Worm (Caenorhabditis elegans) whole organism, young adult: ENCODE results near the gene irk-1.

Experiments
- B0019.2 ChIP-seq: fragments of 200-800 bp; sonication (Bioruptor generic); conservative IDR thresholded peaks from 2 replicates; pipeline ENCODE4 v1.3.6; 2022; ENCODE audit warnings: missing genetic modification reagents, missing genetic modification characterization, missing compliant biosample characterization
- B0261.1 ChIP-seq: sonication (generic microtip); optimal IDR thresholded peaks from 2 replicates; lab custom pipeline; 2016; ENCODE audit warnings: mild to moderate bottlenecking, missing genetic modification characterization, moderate library complexity, missing compliant biosample characterization
- B0336.3 ChIP-seq: fragments of 200-800 bp; sonication (Bioruptor generic); IDR thresholded peaks from 2 replicates; pipeline ENCODE4 v1.3.6; 2022; ENCODE audit warnings: missing genetic modification characterization, missing compliant biosample characterization
- C06A6.2 ChIP-seq: fragments of 200-800 bp; sonication (Bioruptor generic); conservative IDR thresholded peaks from 2 replicates; pipeline ENCODE4 v1.3.6; 2022; ENCODE audit warnings: missing genetic modification characterization, missing compliant biosample characterization
- C17E4.6 ChIP-seq: fragments of 200-800 bp; sonication (Bioruptor generic); IDR thresholded peaks from 2 replicates; pipeline ENCODE4 v1.3.6; 2022; ENCODE audit warnings: missing genetic modification reagents, missing genetic modification characterization, missing compliant biosample characterization
- D2030.7 ChIP-seq: fragments of 200-800 bp; sonication (Bioruptor generic); IDR thresholded peaks from 2 replicates; pipeline ENCODE4 v1.3.6; 2022; ENCODE audit warnings: missing genetic modification reagents, missing genetic modification characterization, missing compliant biosample characterization
- F39B2.1 ChIP-seq: fragments of 200-800 bp; sonication (Bioruptor generic); IDR thresholded peaks from 2 replicates; pipeline ENCODE4 v1.3.6; 2022; ENCODE audit warnings: missing genetic modification reagents, missing genetic modification characterization, missing compliant biosample characterization
- F49E8.2 ChIP-seq: sonication (generic microtip); optimal IDR thresholded peaks from 3 replicates; lab custom pipeline; 2017; ENCODE audit warnings: missing genetic modification characterization, mild to moderate bottlenecking, missing compliant biosample characterization, antibody characterized with exemption, moderate library complexity; ENCODE audit not compliant: insufficient read depth
- F52B5.7 ChIP-seq: sonication (generic microtip); optimal IDR thresholded peaks from 2 replicates; lab custom pipeline; 2016; ENCODE audit warnings: mild to moderate bottlenecking, missing genetic modification characterization, missing compliant biosample characterization
- Y53G8AR.9 ChIP-seq: fragments of 200-800 bp; sonication (Bioruptor generic); conservative IDR thresholded peaks from 2 replicates; pipeline ENCODE4 v1.3.6; 2022; ENCODE audit warnings: missing genetic modification reagents, missing genetic modification characterization, missing compliant biosample characterization
- Y56A3A.18 ChIP-seq: fragments of 200-800 bp; sonication (Bioruptor generic); IDR thresholded peaks from 2 replicates; pipeline ENCODE4 v1.3.6; 2022; ENCODE audit warnings: missing genetic modification reagents, missing genetic modification characterization, missing compliant biosample characterization
- aptf-2 ChIP-seq: fragments of 200-800 bp; sonication (Bioruptor generic); conservative IDR thresholded peaks from 2 replicates; pipeline ENCODE4 v1.3.6; 2022; ENCODE audit warnings: missing genetic modification reagents, missing genetic modification characterization, missing compliant biosample characterization
- athp-1 ChIP-seq: sonication (generic microtip); optimal IDR thresholded peaks from 2 replicates; lab custom pipeline; 2017; ENCODE audit warnings: mild to moderate bottlenecking, missing genetic modification characterization, missing compliant biosample characterization
- attf-5 ChIP-seq: fragments of 200-800 bp; sonication (Bioruptor generic); optimal IDR thresholded peaks from 2 replicates; lab custom pipeline; 2018; ENCODE audit warnings: mild to moderate bottlenecking, missing genetic modification characterization, missing compliant biosample characterization
- attf-6 ChIP-seq: fragments of 200-800 bp; sonication (Bioruptor generic); IDR thresholded peaks from 2 replicates; pipeline ENCODE4 v1.3.6; 2022; ENCODE audit warnings: missing genetic modification reagents, missing genetic modification characterization, missing compliant biosample characterization
- ceh-27 ChIP-seq: fragments of 200-800 bp; sonication (Bioruptor generic); optimal IDR thresholded peaks from 2 replicates; lab custom pipeline; 2018; ENCODE audit warnings: mild to moderate bottlenecking, missing genetic modification characterization, moderate library complexity, missing compliant biosample characterization
- die-1 ChIP-seq: sonication (generic microtip); optimal IDR thresholded peaks from 2 replicates; lab custom pipeline; 2016; ENCODE audit warnings: missing genotype, mild to moderate bottlenecking, missing genetic modification characterization, missing compliant biosample characterization
- dpl-1 ChIP-seq: fragments of 150-350 bp; optimal IDR thresholded peaks from 2 replicates; lab custom pipeline; 2014; ENCODE audit warnings: missing biosample characterization, missing genetic modification reagents, missing genetic modification characterization
- efl-1 ChIP-seq: fragments of 150-350 bp; optimal IDR thresholded peaks from 2 replicates; lab custom pipeline; 2014; ENCODE audit warnings: missing biosample characterization, missing genetic modification reagents, missing genetic modification characterization
- egl-44 ChIP-seq: fragments of 200-800 bp; sonication (Bioruptor generic); IDR thresholded peaks from 2 replicates; pipeline ENCODE4 v1.3.6; 2022; ENCODE audit warnings: missing genetic modification reagents, missing genetic modification characterization, missing compliant biosample characterization
- ekl-4 ChIP-seq: fragments of 200-800 bp; sonication (Bioruptor generic); IDR thresholded peaks from 2 replicates; pipeline ENCODE4 v1.3.6; 2022; ENCODE audit warnings: missing genetic modification reagents, missing genetic modification characterization, missing compliant biosample characterization
- fkh-3 ChIP-seq: sonication (generic microtip); optimal IDR thresholded peaks from 2 replicates; lab custom pipeline; 2016; ENCODE audit warnings: mild to moderate bottlenecking, missing genetic modification characterization, missing compliant biosample characterization
- hlh-12 ChIP-seq: sonication (generic microtip); optimal IDR thresholded peaks from 2 replicates; lab custom pipeline; 2016; ENCODE audit warnings: missing genetic modification characterization, missing compliant biosample characterization
- let-607 ChIP-seq, 2 experiments: fragments of 200-800 bp in 1 of 2; sonication (Bioruptor generic) in 1 of 2; sonication (generic microtip) in 1 of 2; optimal IDR thresholded peaks; 2 replicates each; lab custom pipeline; 2016 to 2018; ENCODE audit warnings: mild to moderate bottlenecking in 2 of 2, missing compliant biosample characterization in 2 of 2, missing genetic modification characterization in 2 of 2, moderate library complexity in 2 of 2, missing genotype in 1 of 2
- lin-40 ChIP-seq: sonication (generic microtip); optimal IDR thresholded peaks from 2 replicates; lab custom pipeline; 2016; ENCODE audit warnings: missing genetic modification characterization, mild to moderate bottlenecking, missing compliant biosample characterization, missing genotype, missing genetic modification reagents
- lsl-1 ChIP-seq: fragments of 200-800 bp; sonication (Bioruptor generic); optimal IDR thresholded peaks from 2 replicates; lab custom pipeline; 2018; ENCODE audit warnings: mild to moderate bottlenecking, missing genetic modification characterization, moderate library complexity, missing compliant biosample characterization
- madf-3 ChIP-seq: fragments of 200-800 bp; sonication (Bioruptor generic); IDR thresholded peaks from 2 replicates; pipeline ENCODE4 v1.3.6; 2022; ENCODE audit warnings: missing genetic modification reagents, missing genetic modification characterization, missing compliant biosample characterization
- nfya-2 ChIP-seq: fragments of 200-800 bp; sonication (Bioruptor generic); IDR thresholded peaks from 2 replicates; pipeline ENCODE4 v1.3.6; 2022; ENCODE audit warnings: missing genetic modification reagents, missing genetic modification characterization, missing compliant biosample characterization
- nhr-179 ChIP-seq: sonication (generic microtip); optimal IDR thresholded peaks from 2 replicates; lab custom pipeline; 2016; ENCODE audit warnings: mild to moderate bottlenecking, missing genetic modification characterization, missing compliant biosample characterization
- nhr-80 ChIP-seq: sonication (generic microtip); optimal IDR thresholded peaks from 2 replicates; lab custom pipeline; 2016; ENCODE audit warnings: missing genetic modification characterization, missing compliant biosample characterization
- pha-4 ChIP-seq: fragments of 150-350 bp; sonication (generic microtip); optimal IDR thresholded peaks from 2 replicates; lab custom pipeline; 2014; ENCODE audit warnings: missing biosample characterization, missing genetic modification reagents, missing genetic modification characterization
- rcor-1 ChIP-seq: fragments of 200-800 bp; sonication (Bioruptor generic); IDR thresholded peaks from 2 replicates; pipeline ENCODE4 v1.3.6; 2022; ENCODE audit warnings: missing genetic modification reagents, missing genetic modification characterization, missing compliant biosample characterization
- rec-8 ChIP-seq, 2 experiments: sonication (generic microtip); optimal IDR thresholded peaks; 2 replicates each; lab custom pipeline; 2016; ENCODE audit warnings: mild to moderate bottlenecking in 2 of 2, missing genetic modification characterization in 2 of 2, missing genetic modification reagents in 2 of 2, missing genotype in 2 of 2, missing biosample characterization in 1 of 2, missing compliant biosample characterization in 1 of 2, moderate library complexity in 1 of 2
- repo-1 ChIP-seq: sonication (generic microtip); optimal IDR thresholded peaks from 2 replicates; lab custom pipeline; 2017; ENCODE audit warnings: mild to moderate bottlenecking, missing genetic modification characterization, missing compliant biosample characterization
- snpc-1.3 ChIP-seq: sonication (generic microtip); optimal IDR thresholded peaks from 2 replicates; lab custom pipeline; 2017; ENCODE audit warnings: missing genetic modification characterization, mild to moderate bottlenecking, missing compliant biosample characterization, antibody characterized with exemption, moderate library complexity, missing genotype, missing genetic modification reagents; ENCODE audit not compliant: insufficient read depth
- tbx-9 ChIP-seq: sonication (generic microtip); optimal IDR thresholded peaks from 2 replicates; lab custom pipeline; 2016; ENCODE audit warnings: borderline replicate concordance, missing genetic modification characterization, inconsistent platforms, missing compliant biosample characterization
- unc-130 ChIP-seq: sonication (generic microtip); optimal IDR thresholded peaks from 2 replicates; lab custom pipeline; 2016; ENCODE audit warnings: missing genetic modification reagents, missing genetic modification characterization, missing compliant biosample characterization
- xnd-1 ChIP-seq: sonication (generic microtip); optimal IDR thresholded peaks from 2 replicates; lab custom pipeline; 2016; ENCODE audit warnings: missing genotype, missing genetic modification reagents, missing genetic modification characterization, missing compliant biosample characterization
- zfh-2 ChIP-seq: fragments of 200-800 bp; sonication (Bioruptor generic); conservative IDR thresholded peaks from 2 replicates; pipeline ENCODE4 v1.3.6; 2022; ENCODE audit warnings: missing genetic modification reagents, missing genetic modification characterization, missing compliant biosample characterization
- zim-3 ChIP-seq: sonication (generic microtip); optimal IDR thresholded peaks from 2 replicates; lab custom pipeline; 2017; ENCODE audit warnings: mild to moderate bottlenecking, missing genetic modification characterization, moderate library complexity, missing compliant biosample characterization
- ztf-22 ChIP-seq: fragments of 200-800 bp; sonication (Bioruptor generic); optimal IDR thresholded peaks from 2 replicates; lab custom pipeline; 2018; ENCODE audit warnings: mild to moderate bottlenecking, missing genetic modification characterization, moderate library complexity, missing compliant biosample characterization
- ztf-26 ChIP-seq: sonication (generic microtip); optimal IDR thresholded peaks from 2 replicates; lab custom pipeline; 2017; ENCODE audit warnings: missing genetic modification characterization, missing compliant biosample characterization
- ztf-28 ChIP-seq: fragments of 200-800 bp; sonication (Bioruptor generic); IDR thresholded peaks from 2 replicates; pipeline ENCODE4 v1.3.6; 2022; ENCODE audit warnings: missing genetic modification reagents, missing genetic modification characterization, missing compliant biosample characterization

Gene irk-1

DNA sequence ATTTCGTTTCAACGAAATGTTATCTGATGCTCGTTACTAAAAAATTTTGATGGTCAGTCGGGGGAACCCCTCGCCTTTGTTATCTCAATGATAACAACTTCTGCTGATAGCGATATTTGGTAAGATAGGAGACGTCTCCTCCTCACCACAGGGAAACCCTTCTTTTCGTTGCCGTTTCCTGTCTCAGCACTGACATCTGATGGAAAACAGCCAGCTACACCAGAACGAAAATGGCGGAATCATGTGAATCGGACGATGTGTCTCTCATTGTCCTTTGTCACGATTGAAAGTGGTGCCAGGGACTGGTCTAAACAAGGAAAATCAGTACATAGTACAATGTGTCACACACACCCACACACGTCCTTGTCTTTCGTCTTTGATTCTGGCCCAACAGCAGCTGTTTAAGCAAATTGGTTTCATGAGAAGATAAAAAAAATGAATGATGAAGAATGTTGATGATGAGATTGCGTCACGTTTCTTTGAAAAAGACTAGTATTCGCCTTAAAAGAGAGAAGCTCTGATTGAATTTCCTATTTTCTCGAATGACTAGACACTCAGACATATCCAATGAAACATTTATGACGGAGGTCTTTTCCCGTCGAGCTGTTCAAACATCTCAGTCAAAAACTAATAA, 41.4 kb downstream of the irk-1 start (continued):
- TF ChIP-seq snpc-1.3 (tag; lab: Kevin White, UChicago) = no peak
- TF ChIP-seq unc-130 (GFP tag; lab: Kevin White, UChicago) = no peak
- TF ChIP-seq die-1 (tag; lab: Kevin White, UChicago) = peak; percentile 44
- no peak for TF ChIP-seq fkh-3
- no peak for TF ChIP-seq aptf-2
- no peak for TF ChIP-seq C17E4.6
- TF ChIP-seq tbx-9 (tag; lab: Kevin White, UChicago) = no peak
- peak; percentile 85 for TF ChIP-seq nhr-80 (tag; lab: Kevin White, UChicago)
- no peak for TF ChIP-seq athp-1 (tag; lab: Kevin White, UChicago)
- TF ChIP-seq B0019.2 (GFP tag; lab: Robert Waterston, UW) = no peak
- TF ChIP-seq F52B5.7 (tag; lab: Kevin White, UChicago) = no peak
- no peak for TF ChIP-seq rec-8 (tag; optimal IDR thresholded peaks at IDR 0.05; lab: Kevin White, UChicago)
- no peak for TF ChIP-seq hlh-12 (tag; lab: Kevin White, UChicago)
- TF ChIP-seq lin-40 (tag; lab: Kevin White, UChicago) = peak; percentile 63
- no peak for TF ChIP-seq zim-3 (tag; lab: Kevin White, UChicago)
- TF ChIP-seq egl-44 (GFP tag; lab: Robert Waterston, UW) = no peak
- no peak for TF ChIP-seq let-607 (tag; optimal IDR thresholded peaks at IDR 0.05; lab: Kevin White, UChicago)
- TF ChIP-seq xnd-1 (tag; lab: Kevin White, UChicago) = no peak
- TF ChIP-seq attf-5 (GFP tag; lab: Kevin White, UChicago) = peak; percentile 11
- no peak for TF ChIP-seq zfh-2 (GFP tag; lab: Robert Waterston, UW)
- no peak for TF ChIP-seq attf-6
- TF ChIP-seq F39B2.1 (GFP tag; lab: Robert Waterston, UW) = no peak
- peak; percentile 61 for TF ChIP-seq ceh-27 (GFP tag; lab: Kevin White, UChicago)
- no peak for TF ChIP-seq pha-4 (tag; lab: Kevin White, UChicago)
- TF ChIP-seq Y56A3A.18 (GFP tag; lab: Robert Waterston, UW) = no peak
- no peak for TF ChIP-seq nhr-179 (tag; lab: Kevin White, UChicago)
- TF ChIP-seq B0336.3 (GFP tag; lab: Robert Waterston, UW) = 0 out of 2 replicates have a peak, but pooled peaks have one; percentile 18
- no peak for TF ChIP-seq ztf-28 (GFP tag; lab: Robert Waterston, UW)
- TF ChIP-seq F49E8.2 (tag; lab: Kevin White, UChicago) = no peak
- no peak for TF ChIP-seq B0261.1
- 0 out of 2 replicates have a peak, but pooled peaks have one; percentile 21 for TF ChIP-seq C06A6.2 (GFP tag; lab: Robert Waterston, UW)
- no peak for TF ChIP-seq madf-3 (GFP tag; lab: Robert Waterston, UW)
- no peak for TF ChIP-seq lsl-1 (GFP tag; lab: Kevin White, UChicago)
- TF ChIP-seq D2030.7 (GFP tag; lab: Robert Waterston, UW) = no peak
- no peak for TF ChIP-seq rcor-1 (GFP tag; lab: Robert Waterston, UW)
- peak; percentile 21 for TF ChIP-seq ztf-22 (GFP tag; lab: Kevin White, UChicago)
- no peak for TF ChIP-seq dpl-1 (GFP tag; lab: Kevin White, UChicago)
- peak; percentile 54 for TF ChIP-seq ztf-26 (tag; lab: Kevin White, UChicago)
- no peak for TF ChIP-seq repo-1 (tag; lab: Kevin White, UChicago)
- no peak for TF ChIP-seq efl-1 (GFP tag; lab: Kevin White, UChicago)
- no peak for TF ChIP-seq Y53G8AR.9 (GFP tag; lab: Robert Waterston, UW)
- TF ChIP-seq nfya-2 (GFP tag; lab: Robert Waterston, UW) = no peak
- peak; percentile 24; the same call in 1 of the 2 replicates for TF ChIP-seq ekl-4 (GFP tag; lab: Robert Waterston, UW)
